Fruit fly (Drosophila melanogaster) whole organism, prepupa: ENCODE results near the gene Sik2.

ENCODE experiments used
- Blimp-1 ChIP-seq: fragments of 200-800 bp; sonication (Bioruptor generic); optimal IDR thresholded peaks from 3 replicates; lab custom pipeline; 2017; ENCODE audit warnings: missing biosample characterization, missing genetic modification characterization, mild to moderate bottlenecking, moderate library complexity, missing genetic modification reagents
- CG10631 ChIP-seq: fragments of 200-800 bp; sonication (Bioruptor generic); optimal IDR thresholded peaks from 2 replicates; lab custom pipeline; 2016; ENCODE audit warnings: missing biosample characterization, missing genetic modification characterization
- CG10669 ChIP-seq: fragments of 200-800 bp; sonication (Bioruptor generic); optimal IDR thresholded peaks from 3 replicates; lab custom pipeline; 2018; ENCODE audit warnings: missing biosample characterization, mild to moderate bottlenecking, missing genetic modification characterization, moderate library complexity
- CG11294 ChIP-seq: fragments of 200-800 bp; sonication (Bioruptor generic); IDR thresholded peaks from 2 replicates; pipeline ENCODE4 v1.3.6; 2022; ENCODE audit warnings: missing biosample characterization, missing genetic modification characterization
- CG11902 ChIP-seq: fragments of 200-800 bp; sonication (Bioruptor generic); optimal IDR thresholded peaks from 3 replicates; lab custom pipeline; 2016; ENCODE audit warnings: missing biosample characterization, missing genetic modification characterization
- CG15336 ChIP-seq: fragments of 200-800 bp; sonication (Bioruptor generic); IDR thresholded peaks from 2 replicates; pipeline ENCODE4 v1.3.6; 2022; ENCODE audit warnings: missing biosample characterization, missing genetic modification characterization
- CG1621 ChIP-seq: fragments of 200-800 bp; sonication (Bioruptor generic); optimal IDR thresholded peaks from 3 replicates; lab custom pipeline; 2018; ENCODE audit warnings: missing biosample characterization, mild to moderate bottlenecking, missing genetic modification characterization
- CG16779 ChIP-seq: fragments of 200-800 bp; sonication (Bioruptor generic); optimal IDR thresholded peaks from 3 replicates; lab custom pipeline; 2017; ENCODE audit warnings: missing biosample characterization, mild to moderate bottlenecking, missing genetic modification characterization
- CG3032 ChIP-seq: fragments of 200-800 bp; optimal IDR thresholded peaks from 2 replicates; lab custom pipeline; 2019; ENCODE audit warnings: missing biosample characterization, mild to moderate bottlenecking, missing genetic modification characterization, moderate library complexity
- CG31627 ChIP-seq: fragments of 200-800 bp; sonication (Bioruptor generic); optimal IDR thresholded peaks from 3 replicates; lab custom pipeline; 2016; ENCODE audit warnings: missing biosample characterization, missing genetic modification characterization
- CG32006 ChIP-seq: fragments of 200-800 bp; sonication (Bioruptor generic); optimal IDR thresholded peaks from 3 replicates; lab custom pipeline; 2017; ENCODE audit warnings: missing biosample characterization, mild to moderate bottlenecking, missing genetic modification characterization
- CG34406 ChIP-seq: fragments of 200-800 bp; sonication (Bioruptor generic); optimal IDR thresholded peaks from 3 replicates; lab custom pipeline; 2016; ENCODE audit warnings: missing biosample characterization, missing genetic modification characterization
- CG3919 ChIP-seq: fragments of 200-800 bp; sonication (Bioruptor generic); optimal IDR thresholded peaks from 3 replicates; lab custom pipeline; 2016; ENCODE audit warnings: missing biosample characterization, missing genetic modification characterization
- CG4318 ChIP-seq: fragments of 200-800 bp; sonication (Bioruptor generic); optimal IDR thresholded peaks from 3 replicates; lab custom pipeline; 2017; ENCODE audit warnings: missing biosample characterization, mild to moderate bottlenecking, missing genetic modification characterization
- CG6163 ChIP-seq: fragments of 200-800 bp; sonication (Bioruptor generic); IDR thresholded peaks from 3 replicates; pipeline ENCODE4 v1.3.6; 2022; ENCODE audit warnings: missing biosample characterization, missing genetic modification characterization
- CG6276 ChIP-seq: fragments of 200-800 bp; sonication (Bioruptor generic); optimal IDR thresholded peaks from 2 replicates; lab custom pipeline; 2017; ENCODE audit warnings: missing biosample characterization, mild to moderate bottlenecking, missing genetic modification characterization
- CG6792 ChIP-seq: fragments of 200-800 bp; sonication (Bioruptor generic); optimal IDR thresholded peaks from 3 replicates; lab custom pipeline; 2016; ENCODE audit warnings: missing biosample characterization, missing genetic modification characterization
- CG6808 ChIP-seq: fragments of 200-800 bp; sonication (Bioruptor generic); optimal IDR thresholded peaks from 3 replicates; lab custom pipeline; 2017; ENCODE audit warnings: missing biosample characterization, missing genetic modification characterization, mild to moderate bottlenecking, moderate library complexity, missing genetic modification reagents
- CG7368 ChIP-seq: fragments of 200-800 bp; sonication (Bioruptor generic); optimal IDR thresholded peaks from 3 replicates; lab custom pipeline; 2016; ENCODE audit warnings: missing biosample characterization, missing genetic modification characterization
- CG8119 ChIP-seq: fragments of 200-800 bp; sonication (Bioruptor generic); IDR thresholded peaks from 3 replicates; pipeline ENCODE4 v1.3.6; 2022; ENCODE audit warnings: missing biosample characterization, missing genetic modification characterization
- CG8319 ChIP-seq: fragments of 200-800 bp; sonication (Bioruptor generic); optimal IDR thresholded peaks from 3 replicates; lab custom pipeline; 2016; ENCODE audit warnings: missing biosample characterization, missing genetic modification characterization
- CG9139 ChIP-seq: fragments of 200-800 bp; sonication (Bioruptor generic); optimal IDR thresholded peaks from 3 replicates; lab custom pipeline; 2017; ENCODE audit warnings: missing biosample characterization, mild to moderate bottlenecking, missing genetic modification characterization
- Eip78C ChIP-seq: fragments of 200-800 bp; sonication (Bioruptor generic); peaks from one replicate; lab custom pipeline; 2016; ENCODE audit warnings: missing biosample characterization, missing genetic modification characterization
- Eip93F ChIP-seq: fragments of 200-800 bp; sonication (Bioruptor generic); optimal IDR thresholded peaks from 2 replicates; lab custom pipeline; 2016; ENCODE audit warnings: missing biosample characterization, mild to moderate bottlenecking, missing genetic modification characterization
- Ets21C ChIP-seq: fragments of 200-800 bp; sonication (Bioruptor generic); optimal IDR thresholded peaks from 3 replicates; lab custom pipeline; 2016; ENCODE audit warnings: missing biosample characterization, missing genetic modification characterization
- Gug ChIP-seq: fragments of 200-800 bp; sonication (Bioruptor generic); IDR thresholded peaks from 2 replicates; pipeline ENCODE4 v1.3.6; 2022; ENCODE audit warnings: missing biosample characterization, missing genetic modification characterization
- Hr38 ChIP-seq: sonication (Bioruptor generic); optimal IDR thresholded peaks from 2 replicates; lab custom pipeline; 2016; ENCODE audit warnings: missing biosample characterization, missing genetic modification characterization
- Hr39 ChIP-seq: fragments of 200-800 bp; sonication (Bioruptor generic); optimal IDR thresholded peaks from 2 replicates; lab custom pipeline; 2016; ENCODE audit warnings: missing biosample characterization, missing genetic modification characterization
- Lpt ChIP-seq: fragments of 200-800 bp; sonication (Bioruptor generic); optimal IDR thresholded peaks from 3 replicates; lab custom pipeline; 2016; ENCODE audit warnings: missing biosample characterization, missing genetic modification characterization
- OdsH ChIP-seq: fragments of 200-800 bp; sonication (Bioruptor generic); optimal IDR thresholded peaks from 3 replicates; lab custom pipeline; 2016; ENCODE audit warnings: missing biosample characterization, missing genetic modification characterization
- Smox ChIP-seq: fragments of 200-800 bp; sonication (Bioruptor generic); optimal IDR thresholded peaks from 3 replicates; lab custom pipeline; 2016; ENCODE audit warnings: missing biosample characterization, missing genetic modification characterization
- Sox102F ChIP-seq: fragments of 200-800 bp; sonication (Bioruptor generic); optimal IDR thresholded peaks from 2 replicates; lab custom pipeline; 2016; ENCODE audit warnings: missing biosample characterization, mild to moderate bottlenecking, missing genetic modification characterization
- Sox14 ChIP-seq: fragments of 200-800 bp; sonication (Bioruptor generic); optimal IDR thresholded peaks from 3 replicates; lab custom pipeline; 2016; ENCODE audit warnings: missing biosample characterization, missing genetic modification characterization
- achi ChIP-seq: fragments of 200-800 bp; sonication (Bioruptor generic); optimal IDR thresholded peaks from 3 replicates; lab custom pipeline; 2016; ENCODE audit warnings: missing biosample characterization, missing genetic modification characterization
- acj6 ChIP-seq: fragments of 200-800 bp; sonication (Bioruptor generic); optimal IDR thresholded peaks from 3 replicates; lab custom pipeline; 2016; ENCODE audit warnings: missing biosample characterization, missing genetic modification characterization
- cyc ChIP-seq: fragments of 200-800 bp; sonication (Bioruptor generic); optimal IDR thresholded peaks from 3 replicates; lab custom pipeline; 2016; ENCODE audit warnings: missing biosample characterization, missing genetic modification characterization
- dac ChIP-seq: fragments of 200-800 bp; sonication (Bioruptor generic); optimal IDR thresholded peaks from 2 replicates; lab custom pipeline; 2017; ENCODE audit warnings: missing biosample characterization, mild to moderate bottlenecking, missing genetic modification characterization
- dsx ChIP-seq: fragments of 200-800 bp; optimal IDR thresholded peaks from 3 replicates; lab custom pipeline; 2019; ENCODE audit warnings: missing biosample characterization, mild to moderate bottlenecking, missing genetic modification characterization, moderate library complexity; ENCODE audit not compliant: poor library complexity, severe bottlenecking
- eg ChIP-seq: fragments of 200-800 bp; sonication (Bioruptor generic); IDR thresholded peaks from 3 replicates; pipeline ENCODE4 v1.3.6; 2022; ENCODE audit warnings: missing biosample characterization, missing genetic modification characterization
- esn ChIP-seq: fragments of 200-800 bp; sonication (Bioruptor generic); optimal IDR thresholded peaks from 2 replicates; lab custom pipeline; 2016; ENCODE audit warnings: missing biosample characterization, mild to moderate bottlenecking, missing genetic modification characterization, moderate library complexity
- fd59A ChIP-seq: fragments of 200-800 bp; sonication (Bioruptor generic); optimal IDR thresholded peaks from 2 replicates; lab custom pipeline; 2017; ENCODE audit warnings: missing biosample characterization, mild to moderate bottlenecking, missing genetic modification characterization, missing genetic modification reagents
- fd85E ChIP-seq: fragments of 200-800 bp; sonication (Bioruptor generic); optimal IDR thresholded peaks from 3 replicates; lab custom pipeline; 2016; ENCODE audit warnings: missing biosample characterization, missing genetic modification characterization
- lz ChIP-seq: fragments of 200-800 bp; sonication (Bioruptor generic); optimal IDR thresholded peaks from 3 replicates; lab custom pipeline; 2016; ENCODE audit warnings: missing biosample characterization, missing genetic modification characterization
- net ChIP-seq: fragments of 200-800 bp; sonication (Bioruptor generic); optimal IDR thresholded peaks from 3 replicates; lab custom pipeline; 2016; ENCODE audit warnings: missing biosample characterization, missing genetic modification characterization
- pdm3 ChIP-seq: fragments of 200-800 bp; sonication (Bioruptor generic); optimal IDR thresholded peaks from 3 replicates; lab custom pipeline; 2016; ENCODE audit warnings: missing biosample characterization, missing genetic modification characterization
- salr ChIP-seq, 2 experiments: fragments of 200-800 bp; sonication (Bioruptor generic); optimal IDR thresholded peaks; 3 replicates each; lab custom pipeline; 2016 to 2018; ENCODE audit warnings: missing biosample characterization in 2 of 2, missing genetic modification characterization in 2 of 2, mild to moderate bottlenecking in 1 of 2
- spab ChIP-seq: fragments of 200-800 bp; sonication (Bioruptor generic); optimal IDR thresholded peaks from 2 replicates; lab custom pipeline; 2017; ENCODE audit warnings: missing biosample characterization, mild to moderate bottlenecking, missing genetic modification characterization, missing genetic modification reagents
- ss ChIP-seq, 2 experiments: fragments of 200-800 bp; sonication (Bioruptor generic); optimal IDR thresholded peaks; 2 replicates in 1 of 2; 3 replicates in 1 of 2; lab custom pipeline; 2017 to 2018; ENCODE audit warnings: mild to moderate bottlenecking in 2 of 2, missing biosample characterization in 2 of 2, missing genetic modification characterization in 2 of 2, moderate library complexity in 1 of 2
- svp ChIP-seq: fragments of 200-800 bp; sonication (Bioruptor generic); peaks from one replicate; lab custom pipeline; 2016; ENCODE audit warnings: missing biosample characterization, missing genetic modification characterization
- topi ChIP-seq: fragments of 200-800 bp; sonication (Bioruptor generic); optimal IDR thresholded peaks from 3 replicates; lab custom pipeline; 2016; ENCODE audit warnings: missing biosample characterization, missing genetic modification characterization
- vri ChIP-seq: fragments of 200-800 bp; sonication (Bioruptor generic); optimal IDR thresholded peaks from 3 replicates; lab custom pipeline; 2016; ENCODE audit warnings: missing biosample characterization, mild to moderate bottlenecking, missing genetic modification characterization

Sik2 gene

dm6 chrX:2009453-2010009 lies 52.2 kb downstream of the Sik2 start:
- TF ChIP-seq dsx (peak; percentile 44), CG11902 (GFP tag; lab: Kevin White, UChicago) (peak; percentile 56), dac (GFP tag; lab: Kevin White, UChicago) (peak; percentile 60), CG10631 (GFP tag; lab: Kevin White, UChicago) (peak; percentile 77), vri (GFP tag; lab: Kevin White, UChicago) (peak; percentile 18), eg (GFP tag; lab: Robert Waterston, UW) (peak; percentile 64), CG34406 (GFP tag; lab: Kevin White, UChicago) (peak; percentile 57), CG31627 (GFP tag; lab: Kevin White, UChicago) (peak; percentile 71), CG10669 (GFP tag; lab: Kevin White, UChicago) (peak; percentile 63), CG11294 (GFP tag; lab: Robert Waterston, UW) (peak; percentile 13), CG1621 (tag; lab: Kevin White, UChicago) (no peak), Lpt (GFP tag; lab: Kevin White, UChicago) (peak; percentile 53), topi (peak; percentile 81), acj6 (GFP tag; lab: Kevin White, UChicago) (peak; percentile 65), Smox (GFP tag; lab: Kevin White, UChicago) (peak; percentile 75), achi (peak; percentile 65), esn (peak; percentile 83), CG15336 (GFP tag; lab: Robert Waterston, UW) (peak; percentile 52), CG7368 (GFP tag; lab: Kevin White, UChicago) (peak; percentile 7), CG8119 (peak; percentile 59; the same call in 2 of the 3 replicates), Ets21C (GFP tag; lab: Kevin White, UChicago) (peak; percentile 79), CG3919 (GFP tag; lab: Kevin White, UChicago) (peak; percentile 63), fd59A (GFP tag; lab: Kevin White, UChicago) (peak; percentile 38), CG6276 (peak; percentile 67), ss (GFP tag; optimal IDR thresholded peaks at IDR 0.05; lab: Kevin White, UChicago) (peak in 1 of 2 experiments; percentile 60), svp (GFP tag; lab: Kevin White, UChicago) (peak; percentile 85), CG4318 (peak; percentile 75), fd85E (no peak), pdm3 (peak; percentile 82), CG9139 (GFP tag; lab: Kevin White, UChicago) (no peak), Eip78C (peak; percentile 90), CG8319 (peak; percentile 50), salr (GFP tag; optimal IDR thresholded peaks at IDR 0.05; lab: Kevin White, UChicago) (peak; percentile 13 to 80), OdsH (GFP tag; lab: Kevin White, UChicago) (peak; percentile 70), spab (GFP tag; lab: Kevin White, UChicago) (peak; percentile 37), Sox14 (peak; percentile 59), net (GFP tag; lab: Kevin White, UChicago) (peak; percentile 79), CG6792 (GFP tag; lab: Kevin White, UChicago) (peak; percentile 61), CG32006 (GFP tag; lab: Kevin White, UChicago) (peak; percentile 89), CG3032 (tag; lab: Kevin White, UChicago) (peak; percentile 76), Eip93F (peak; percentile 74), Gug (GFP tag; lab: Robert Waterston, UW) (peak; percentile 41; the same call in 1 of the 2 replicates), lz (GFP tag; lab: Kevin White, UChicago) (peak; percentile 81), Hr39 (GFP tag; lab: Kevin White, UChicago) (peak; percentile 79), CG16779 (tag; lab: Kevin White, UChicago) (no peak), Hr38 (no peak), Sox102F (peak; percentile 67), CG6163 (peak; percentile 50), Blimp-1 (GFP tag; lab: Kevin White, UChicago) (peak; percentile 42), CG6808 (GFP tag; lab: Kevin White, UChicago) (no peak), cyc (GFP tag; lab: Kevin White, UChicago) (peak; percentile 49)
